Worm (Caenorhabditis elegans) whole organism, midembryonic: Measurements from ENCODE around the gene C49C3.6.

Experiments used
- T22C8.4 ChIP-seq: fragments of 200-800 bp; sonication (Bioruptor generic); IDR thresholded peaks from 2 replicates; pipeline ENCODE4 v1.3.6; 2022; ENCODE audit warnings: missing genetic modification characterization, missing compliant biosample characterization
- cog-1 ChIP-seq: sonication (generic microtip); optimal IDR thresholded peaks from 2 replicates; lab custom pipeline; 2016; ENCODE audit warnings: missing genetic modification characterization, missing compliant biosample characterization
- flt-1 ChIP-seq: fragments of 200-800 bp; sonication (Bioruptor generic); IDR thresholded peaks from 2 replicates; pipeline ENCODE4 v1.3.6; 2022; ENCODE audit warnings: missing genetic modification characterization, missing compliant biosample characterization
- ref-1 ChIP-seq: fragments of 200-800 bp; sonication (Bioruptor generic); conservative IDR thresholded peaks from 2 replicates; pipeline ENCODE4 v1.3.6; 2022; ENCODE audit warnings: missing genetic modification reagents, missing genetic modification characterization, missing compliant biosample characterization
- ztf-29 ChIP-seq: fragments of 200-800 bp; sonication (Bioruptor generic); IDR thresholded peaks from 2 replicates; pipeline ENCODE4 v1.3.6; 2022; ENCODE audit warnings: missing genetic modification reagents, missing genetic modification characterization, missing compliant biosample characterization

DNA sequence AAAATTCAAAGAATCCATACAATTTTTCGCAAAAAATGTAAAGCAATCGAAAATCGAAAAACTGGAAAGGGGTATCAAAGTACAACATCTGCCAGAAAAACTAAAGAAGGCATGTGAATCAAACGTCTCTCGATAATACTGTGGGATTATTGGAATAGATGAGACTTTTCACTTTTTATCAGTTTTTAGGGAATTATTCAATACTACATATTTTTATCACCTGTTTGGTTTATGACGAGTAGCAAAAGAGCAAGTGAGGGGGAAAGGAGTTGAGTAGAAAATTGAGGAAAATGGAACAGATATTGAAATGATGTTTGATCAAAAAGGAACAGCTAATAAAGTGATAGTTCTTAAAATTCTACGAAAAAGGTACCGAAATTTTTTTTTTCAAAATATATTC lies 38.3 kb upstream of the C49C3.6 start:
- TF ChIP-seq ref-1 (GFP tag; lab: Robert Waterston, UW) = no peak
- TF ChIP-seq flt-1 (GFP tag; lab: Robert Waterston, UW) = no peak
- TF ChIP-seq cog-1 = no peak
- TF ChIP-seq T22C8.4 (GFP tag; lab: Robert Waterston, UW) = no peak
- TF ChIP-seq ztf-29 (GFP tag; lab: Robert Waterston, UW) = no peak
